Fruit fly (Drosophila melanogaster): ENCODE results near the gene Sgs8.

The Sgs8 gene

DNA sequence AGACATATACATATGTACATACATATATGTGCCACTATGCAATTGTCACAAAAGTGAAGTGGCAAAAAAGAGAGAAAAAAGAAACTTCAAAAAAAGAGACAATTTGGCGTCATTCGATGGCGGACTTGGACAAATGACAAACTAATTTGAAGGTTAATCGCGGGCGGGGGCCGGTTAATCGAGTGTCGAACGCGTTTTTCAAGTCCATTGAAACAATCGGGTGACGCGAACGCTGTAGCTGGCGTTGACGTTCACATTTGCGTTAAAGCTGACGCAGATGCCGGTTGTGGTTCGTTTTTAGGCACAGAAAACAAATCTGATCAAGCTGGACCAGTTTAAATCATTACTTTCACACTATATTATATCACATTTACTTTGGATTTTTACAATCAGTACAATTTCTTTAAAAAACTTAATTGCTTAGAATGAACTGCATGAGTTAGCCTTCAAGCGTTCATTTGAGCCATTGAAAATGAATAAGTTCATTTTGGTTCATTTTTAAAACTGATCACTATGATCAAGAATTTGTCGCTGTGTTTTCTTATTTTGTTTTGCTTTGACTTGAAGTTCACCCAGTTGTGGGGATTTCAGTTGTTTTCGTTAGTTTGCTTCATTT, 24.6 kb upstream of the Sgs8 start (continued):
- TF ChIP-seq CG7987 (GFP tag; optimal IDR thresholded peaks at IDR 0.05) (no peak), CG8478 (optimal IDR thresholded peaks at IDR 0.05) (no peak), run (tag; optimal IDR thresholded peaks at IDR 0.05) (no peak), nmo (GFP tag; optimal IDR thresholded peaks at IDR 0.05) (peak; percentile 45), CG5245 (GFP tag; optimal IDR thresholded peaks at IDR 0.05) (no peak), Lpt (GFP tag; optimal IDR thresholded peaks at IDR 0.05) (no peak), NK7.1 (GFP tag; optimal IDR thresholded peaks at IDR 0.05) (no peak), Optix (GFP tag; IDR thresholded peaks at IDR 0.05) (no peak), CG18764 (GFP tag; optimal IDR thresholded peaks at IDR 0.05) (no peak), sr (GFP tag; IDR thresholded peaks at IDR 0.05) (no peak), az2 (GFP tag; optimal IDR thresholded peaks at IDR 0.05) (peak; percentile 8), wor (GFP tag; IDR thresholded peaks at IDR 0.05) (no peak), Bdp1 (GFP tag; optimal IDR thresholded peaks at IDR 0.05) (no peak), Hmr (GFP tag; optimal IDR thresholded peaks at IDR 0.05) (peak; percentile 58), CG2120 (GFP tag; optimal IDR thresholded peaks at IDR 0.05) (peak; percentile 75), fd64A (GFP tag; optimal IDR thresholded peaks at IDR 0.05) (no peak), CG11560 (tag; IDR thresholded peaks at IDR 0.05) (no peak), HLH4C (GFP tag; IDR thresholded peaks at IDR 0.05; ENCODE audit: partially characterized antibody) (no peak), Poxn (GFP tag; IDR thresholded peaks at IDR 0.05) (peak; percentile 28; the same call in 1 of the 2 replicates), Mad (GFP tag; optimal IDR thresholded peaks at IDR 0.05) (no peak), emc (GFP tag; optimal IDR thresholded peaks at IDR 0.05) (no peak), vvl (GFP tag; IDR thresholded peaks at IDR 0.05) (peak; percentile 7; the same call in 1 of the 2 replicates), Mes4 (GFP tag; optimal IDR thresholded peaks at IDR 0.05) (no peak), insv (GFP tag; optimal IDR thresholded peaks at IDR 0.05) (no peak), mam (GFP tag; optimal IDR thresholded peaks at IDR 0.05) (peak; percentile 45), CrebB (tag; optimal IDR thresholded peaks at IDR 0.05) (no peak), Taf1 (GFP tag; IDR thresholded peaks at IDR 0.05) (no peak), CG2875 (GFP tag; optimal IDR thresholded peaks at IDR 0.05) (no peak), ranshi (GFP tag; IDR thresholded peaks at IDR 0.05) (no peak), lilli (GFP tag; optimal IDR thresholded peaks at IDR 0.05) (peak; percentile 61), Blimp-1 (GFP tag; optimal IDR thresholded peaks at IDR 0.05) (no peak), salm (tag; optimal IDR thresholded peaks at IDR 0.05) (no peak), CG31224 (GFP tag; IDR thresholded peaks at IDR 0.05) (0 out of 2 replicates have a peak, but pooled peaks have one; percentile 7), mirr (GFP tag; optimal IDR thresholded peaks at IDR 0.05) (no peak), luna (GFP tag; optimal IDR thresholded peaks at IDR 0.05) (no peak), CG10654 (GFP tag; optimal IDR thresholded peaks at IDR 0.05) (no peak), cwo (GFP tag; optimal IDR thresholded peaks at IDR 0.05) (peak; percentile 60), Nf-YC (tag; optimal IDR thresholded peaks at IDR 0.05) (peak; percentile 58), CG12236 (GFP tag; optimal IDR thresholded peaks at IDR 0.05) (no peak), Dip3 (GFP tag; optimal IDR thresholded peaks at IDR 0.05) (no peak), Gsc (GFP tag; IDR thresholded peaks at IDR 0.05) (no peak), tio (GFP tag; optimal IDR thresholded peaks at IDR 0.05) (peak; percentile 30), croc (GFP tag; conservative IDR thresholded peaks at IDR 0.05) (no peak), jumu (GFP tag; optimal IDR thresholded peaks at IDR 0.05) (no peak), tna (GFP tag; IDR thresholded peaks at IDR 0.05; ENCODE audit: partially characterized antibody) (no peak), amos (GFP tag; IDR thresholded peaks at IDR 0.05; ENCODE audit: partially characterized antibody) (no peak), jigr1 (GFP tag; IDR thresholded peaks at IDR 0.05) (no peak), CG17186 (GFP tag; optimal IDR thresholded peaks at IDR 0.05) (no peak), B-H1 (GFP tag; IDR thresholded peaks at IDR 0.05) (no peak), CG12219 (GFP tag; optimal IDR thresholded peaks at IDR 0.05) (peak; percentile 29), C15 (GFP tag; IDR thresholded peaks at IDR 0.05) (no peak), CG4360 (GFP tag; IDR thresholded peaks at IDR 0.05) (no peak)
